Worm (Caenorhabditis elegans) whole organism, midembryonic: ENCODE data around the gene msi-1.

Source experiments
- T22C8.4 ChIP-seq: fragments of 200-800 bp; sonication (Bioruptor generic); IDR thresholded peaks from 2 replicates; pipeline ENCODE4 v1.3.6; 2022; ENCODE audit warnings: missing genetic modification characterization, missing compliant biosample characterization
- cog-1 ChIP-seq: sonication (generic microtip); optimal IDR thresholded peaks from 2 replicates; lab custom pipeline; 2016; ENCODE audit warnings: missing genetic modification characterization, missing compliant biosample characterization
- flt-1 ChIP-seq: fragments of 200-800 bp; sonication (Bioruptor generic); IDR thresholded peaks from 2 replicates; pipeline ENCODE4 v1.3.6; 2022; ENCODE audit warnings: missing genetic modification characterization, missing compliant biosample characterization
- klf-2 ChIP-seq: fragments of 200-800 bp; sonication (Bioruptor generic); conservative IDR thresholded peaks from 2 replicates; pipeline ENCODE4 v1.3.6; 2022; ENCODE audit warnings: missing genetic modification reagents, missing genetic modification characterization, missing compliant biosample characterization
- med-1 ChIP-seq: sonication (generic microtip); optimal IDR thresholded peaks from 2 replicates; lab custom pipeline; 2017; ENCODE audit warnings: missing genetic modification characterization, mild to moderate bottlenecking, missing compliant biosample characterization, antibody characterized with exemption, missing genetic modification reagents; ENCODE audit not compliant: insufficient read depth
- ref-1 ChIP-seq: fragments of 200-800 bp; sonication (Bioruptor generic); conservative IDR thresholded peaks from 2 replicates; pipeline ENCODE4 v1.3.6; 2022; ENCODE audit warnings: missing genetic modification reagents, missing genetic modification characterization, missing compliant biosample characterization
- tab-1 ChIP-seq: fragments of 200-800 bp; sonication (Bioruptor generic); IDR thresholded peaks from 2 replicates; pipeline ENCODE4 v1.3.6; 2022; ENCODE audit warnings: missing genetic modification characterization, missing compliant biosample characterization
- ztf-23 ChIP-seq: fragments of 200-800 bp; sonication (Bioruptor generic); IDR thresholded peaks from 2 replicates; pipeline ENCODE4 v1.3.6; 2022; ENCODE audit warnings: missing genetic modification reagents, missing genetic modification characterization, missing compliant biosample characterization
- ztf-29 ChIP-seq: fragments of 200-800 bp; sonication (Bioruptor generic); IDR thresholded peaks from 2 replicates; pipeline ENCODE4 v1.3.6; 2022; ENCODE audit warnings: missing genetic modification reagents, missing genetic modification characterization, missing compliant biosample characterization

DNA sequence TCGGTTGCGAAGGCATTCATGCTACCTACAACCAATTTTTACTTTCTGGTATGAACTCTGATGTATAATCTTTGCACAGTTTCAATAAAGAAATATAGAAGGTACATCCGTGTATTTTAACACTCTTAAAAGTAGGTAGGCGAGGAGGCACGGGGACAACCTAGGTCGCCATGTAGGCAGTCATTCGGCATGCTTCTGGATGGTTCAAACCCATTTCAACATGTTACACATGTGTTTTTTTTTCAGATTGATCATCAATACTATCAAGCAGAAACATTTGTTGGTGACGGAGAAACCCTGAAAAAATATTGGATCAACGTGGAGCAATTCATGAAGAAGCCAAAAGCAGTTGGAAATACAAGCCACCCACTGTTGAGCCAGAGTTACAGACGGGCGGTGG is 30.8 kb upstream of the msi-1 start:
- TF ChIP-seq flt-1 (no peak), cog-1 (tag; lab: Kevin White, UChicago) (no peak), ref-1 (no peak), tab-1 (GFP tag; lab: Robert Waterston, UW) (no peak), klf-2 (no peak), T22C8.4 (GFP tag; lab: Robert Waterston, UW) (no peak), ztf-23 (GFP tag; lab: Robert Waterston, UW) (no peak), med-1 (GFP tag; lab: Kevin White, UChicago) (no peak), ztf-29 (GFP tag; lab: Robert Waterston, UW) (no peak)
